Fruit fly (Drosophila melanogaster) whole organism, embryonic: ENCODE data around the gene CG11679.

Experiments used
- Atf6 ChIP-seq: fragments of 200-800 bp; sonication (Bioruptor generic); IDR thresholded peaks from 2 replicates; pipeline ENCODE4 v1.3.6; 2022; ENCODE audit warnings: missing biosample characterization, missing genetic modification characterization
- Awh ChIP-seq: fragments of 200-800 bp; sonication (Bioruptor generic); IDR thresholded peaks from 2 replicates; pipeline ENCODE4, ENCODE4 v1.3.6; 2022; ENCODE audit warnings: missing biosample characterization, missing genetic modification characterization
- BtbVII ChIP-seq: fragments of 200-800 bp; sonication (Bioruptor generic); optimal IDR thresholded peaks from 3 replicates; lab custom pipeline; 2017; ENCODE audit warnings: missing biosample characterization, mild to moderate bottlenecking, missing genetic modification characterization
- CG10209 ChIP-seq: fragments of 200-800 bp; sonication (Bioruptor generic); optimal IDR thresholded peaks from 3 replicates; lab custom pipeline; 2017; ENCODE audit warnings: missing biosample characterization, mild to moderate bottlenecking, missing genetic modification characterization, missing genetic modification reagents
- CG13287 ChIP-seq: fragments of 200-800 bp; sonication (Bioruptor generic); IDR thresholded peaks from 2 replicates; pipeline ENCODE4 v1.3.6; 2022; ENCODE audit warnings: missing biosample characterization, missing genetic modification characterization; ENCODE audit not compliant: partially characterized antibody
- CG14441 ChIP-seq: fragments of 200-800 bp; sonication (Bioruptor generic); IDR thresholded peaks from 2 replicates; pipeline ENCODE4 v1.3.6; 2022; ENCODE audit warnings: missing biosample characterization, missing genetic modification characterization
- CG17385 ChIP-seq: fragments of 200-800 bp; sonication (Bioruptor generic); optimal IDR thresholded peaks from 3 replicates; lab custom pipeline; 2018; ENCODE audit warnings: missing biosample characterization, mild to moderate bottlenecking, missing genetic modification characterization
- CG17568 ChIP-seq: fragments of 200-800 bp; sonication (Bioruptor generic); optimal IDR thresholded peaks from 2 replicates; lab custom pipeline; 2018; ENCODE audit warnings: missing biosample characterization, mild to moderate bottlenecking, missing genetic modification characterization, moderate library complexity
- CG17802 ChIP-seq: fragments of 200-800 bp; sonication (Bioruptor generic); optimal IDR thresholded peaks from 2 replicates; lab custom pipeline; 2018; ENCODE audit warnings: missing biosample characterization, mild to moderate bottlenecking, missing genetic modification characterization, moderate library complexity
- CG18619 ChIP-seq: fragments of 200-800 bp; sonication (Bioruptor generic); optimal IDR thresholded peaks from 3 replicates; lab custom pipeline; 2017; ENCODE audit warnings: missing biosample characterization, mild to moderate bottlenecking, missing genetic modification characterization
- CG31365 ChIP-seq: fragments of 200-800 bp; sonication (Bioruptor generic); optimal IDR thresholded peaks from 2 replicates; lab custom pipeline; 2018; ENCODE audit warnings: missing biosample characterization, mild to moderate bottlenecking, missing genetic modification characterization
- CG4730 ChIP-seq: fragments of 200-800 bp; sonication (Bioruptor generic); IDR thresholded peaks from 2 replicates; pipeline ENCODE4 v1.3.6; 2022; ENCODE audit warnings: missing biosample characterization, missing genetic modification characterization
- CG5180 ChIP-seq: fragments of 200-800 bp; sonication (Bioruptor generic); optimal IDR thresholded peaks from 3 replicates; lab custom pipeline; 2017; ENCODE audit warnings: missing biosample characterization, missing genetic modification characterization, mild to moderate bottlenecking, moderate library complexity, missing genetic modification reagents
- CG5245 ChIP-seq: fragments of 200-800 bp; sonication (Bioruptor generic); optimal IDR thresholded peaks from 3 replicates; lab custom pipeline; 2016; ENCODE audit warnings: missing biosample characterization, missing genetic modification characterization
- CG7839 ChIP-seq: fragments of 200-800 bp; sonication (Bioruptor generic); optimal IDR thresholded peaks from 3 replicates; lab custom pipeline; 2018; ENCODE audit warnings: missing biosample characterization, mild to moderate bottlenecking, missing genetic modification characterization, moderate library complexity
- CG8281 ChIP-seq: fragments of 200-800 bp; sonication (Bioruptor generic); optimal IDR thresholded peaks from 2 replicates; lab custom pipeline; 2018; ENCODE audit warnings: missing biosample characterization, mild to moderate bottlenecking, missing genetic modification characterization, moderate library complexity
- CG9932 ChIP-seq: fragments of 200-800 bp; sonication (Bioruptor generic); IDR thresholded peaks from 2 replicates; pipeline ENCODE4 v1.3.6; 2022; ENCODE audit warnings: missing biosample characterization, missing genetic modification characterization
- CTCF ChIP-seq: fragments of 200-800 bp; sonication (Bioruptor generic); optimal IDR thresholded peaks from 2 replicates; lab custom pipeline; 2017; ENCODE audit warnings: missing biosample characterization, mild to moderate bottlenecking, missing genetic modification characterization, moderate library complexity
- Camta ChIP-seq: fragments of 200-800 bp; sonication (Bioruptor generic); optimal IDR thresholded peaks from 2 replicates; lab custom pipeline; 2016; ENCODE audit warnings: missing biosample characterization, missing genetic modification characterization
- Doc3 ChIP-seq: fragments of 200-800 bp; sonication (Bioruptor generic); IDR thresholded peaks from 3 replicates; pipeline ENCODE4 v1.3.6; 2022; ENCODE audit warnings: missing biosample characterization, missing genetic modification characterization; ENCODE audit not compliant: partially characterized antibody
- HLHmδ ChIP-seq: fragments of 200-800 bp; sonication (Bioruptor generic); optimal IDR thresholded peaks from 2 replicates; lab custom pipeline; 2018; ENCODE audit warnings: missing biosample characterization, mild to moderate bottlenecking, missing genetic modification characterization, moderate library complexity
- Hand ChIP-seq: fragments of 200-800 bp; sonication (Bioruptor generic); optimal IDR thresholded peaks from 2 replicates; lab custom pipeline; 2017; ENCODE audit warnings: mild to moderate bottlenecking, missing biosample characterization, missing genetic modification reagents, missing genetic modification characterization
- Hey ChIP-seq: fragments of 200-800 bp; sonication (Bioruptor generic); optimal IDR thresholded peaks from 3 replicates; lab custom pipeline; 2018; ENCODE audit warnings: missing biosample characterization, mild to moderate bottlenecking, missing genetic modification characterization
- Hmx ChIP-seq: fragments of 200-800 bp; sonication (Bioruptor generic); optimal IDR thresholded peaks from 2 replicates; lab custom pipeline; 2016; ENCODE audit warnings: missing biosample characterization, missing genetic modification characterization
- Hsf ChIP-seq: fragments of 200-800 bp; sonication (Bioruptor generic); optimal IDR thresholded peaks from 3 replicates; lab custom pipeline; 2016; ENCODE audit warnings: missing biosample characterization, missing genetic modification characterization
- Mes4 ChIP-seq: fragments of 200-800 bp; sonication (Bioruptor generic); optimal IDR thresholded peaks from 2 replicates; lab custom pipeline; 2016; ENCODE audit warnings: missing biosample characterization, missing genetic modification characterization
- Vsx1 ChIP-seq: fragments of 200-800 bp; sonication (Bioruptor generic); optimal IDR thresholded peaks from 2 replicates; lab custom pipeline; 2017; ENCODE audit warnings: missing biosample characterization, mild to moderate bottlenecking, missing genetic modification characterization, missing genetic modification reagents
- bigmax ChIP-seq: fragments of 200-800 bp; sonication (Bioruptor generic); optimal IDR thresholded peaks from 2 replicates; lab custom pipeline; 2018; ENCODE audit warnings: missing biosample characterization, mild to moderate bottlenecking, missing genetic modification characterization
- croc ChIP-seq: fragments of 200-800 bp; sonication (Bioruptor generic); conservative IDR thresholded peaks from 3 replicates; pipeline ENCODE4 v1.3.6; 2022; ENCODE audit warnings: missing biosample characterization, missing genetic modification characterization
- danr ChIP-seq: fragments of 200-800 bp; sonication (Bioruptor generic); IDR thresholded peaks from 2 replicates; pipeline ENCODE4 v1.3.6; 2022; ENCODE audit warnings: missing biosample characterization, missing genetic modification characterization
- dm ChIP-seq: fragments of 200-800 bp; sonication (Bioruptor generic); optimal IDR thresholded peaks from 3 replicates; lab custom pipeline; 2016; ENCODE audit warnings: missing biosample characterization, missing genetic modification characterization
- dmrt11E ChIP-seq: fragments of 200-800 bp; sonication (Bioruptor generic); optimal IDR thresholded peaks from 3 replicates; lab custom pipeline; 2018; ENCODE audit warnings: missing biosample characterization, mild to moderate bottlenecking, missing genetic modification characterization, moderate library complexity
- dpn ChIP-seq, 2 experiments: fragments of 200-800 bp; sonication (Bioruptor generic); optimal IDR thresholded peaks; 3 replicates each; lab custom pipeline; 2016; ENCODE audit warnings: missing biosample characterization in 2 of 2, missing genetic modification characterization in 2 of 2
- dysf ChIP-seq: fragments of 200-800 bp; sonication (Bioruptor generic); IDR thresholded peaks from 3 replicates; pipeline ENCODE4 v1.3.6; 2022; ENCODE audit warnings: missing biosample characterization, missing genetic modification characterization
- emc ChIP-seq: fragments of 200-800 bp; sonication (Bioruptor generic); optimal IDR thresholded peaks from 2 replicates; lab custom pipeline; 2016; ENCODE audit warnings: missing biosample characterization, missing genetic modification characterization
- en ChIP-seq: fragments of 200-800 bp; sonication (Bioruptor generic); optimal IDR thresholded peaks from 2 replicates; lab custom pipeline; 2016; ENCODE audit warnings: missing biosample characterization, missing genetic modification characterization
- esg ChIP-seq: fragments of 200-800 bp; sonication (Bioruptor generic); conservative IDR thresholded peaks from 2 replicates; pipeline ENCODE4 v1.3.6; 2022; ENCODE audit warnings: missing biosample characterization, missing genetic modification characterization
- fd3F ChIP-seq: fragments of 200-800 bp; sonication (Bioruptor generic); optimal IDR thresholded peaks from 2 replicates; lab custom pipeline; 2018; ENCODE audit warnings: missing biosample characterization, mild to moderate bottlenecking, missing genetic modification characterization, moderate library complexity
- fru ChIP-seq: fragments of >200 bp; optimal IDR thresholded peaks from 2 replicates; lab custom pipeline; 2017
- grn ChIP-seq: fragments of 200-800 bp; sonication (Bioruptor generic); optimal IDR thresholded peaks from 3 replicates; lab custom pipeline; 2017; ENCODE audit warnings: missing biosample characterization, missing genetic modification characterization
- h ChIP-seq: fragments of >200 bp; optimal IDR thresholded peaks from 2 replicates; lab custom pipeline; 2017
- oc ChIP-seq: fragments of 200-800 bp; sonication (Bioruptor generic); optimal IDR thresholded peaks from 2 replicates; lab custom pipeline; 2018; ENCODE audit warnings: missing biosample characterization, mild to moderate bottlenecking, missing genetic modification characterization, moderate library complexity
- otp ChIP-seq: fragments of 200-800 bp; sonication (Bioruptor generic); IDR thresholded peaks from 3 replicates; pipeline ENCODE4, ENCODE4 v1.3.6; 2022; ENCODE audit warnings: missing biosample characterization, missing genetic modification characterization
- row ChIP-seq: fragments of 200-800 bp; sonication (Bioruptor generic); IDR thresholded peaks from 3 replicates; pipeline ENCODE4 v1.3.6; 2022; ENCODE audit warnings: missing biosample characterization, missing genetic modification characterization
- run ChIP-seq: fragments of 200-800 bp; sonication (Bioruptor generic); optimal IDR thresholded peaks from 3 replicates; lab custom pipeline; 2018; ENCODE audit warnings: missing biosample characterization, mild to moderate bottlenecking, missing genetic modification characterization
- sob ChIP-seq: fragments of 200-800 bp; sonication (Bioruptor generic); IDR thresholded peaks from 2 replicates; pipeline ENCODE4 v1.3.6; 2022; ENCODE audit warnings: missing biosample characterization, missing genetic modification characterization
- ssp ChIP-seq: fragments of 200-800 bp; sonication (Bioruptor generic); IDR thresholded peaks from 2 replicates; pipeline ENCODE4 v1.3.6; 2022; ENCODE audit warnings: missing biosample characterization, missing genetic modification characterization
- wek ChIP-seq: fragments of 200-800 bp; sonication (Bioruptor generic); optimal IDR thresholded peaks from 3 replicates; lab custom pipeline; 2018; ENCODE audit warnings: missing biosample characterization, mild to moderate bottlenecking, missing genetic modification characterization, moderate library complexity
- zf30C ChIP-seq: fragments of 200-800 bp; sonication (Bioruptor generic); optimal IDR thresholded peaks from 3 replicates; lab custom pipeline; 2018; ENCODE audit warnings: missing biosample characterization, mild to moderate bottlenecking, missing genetic modification characterization

Gene CG11679

DNA sequence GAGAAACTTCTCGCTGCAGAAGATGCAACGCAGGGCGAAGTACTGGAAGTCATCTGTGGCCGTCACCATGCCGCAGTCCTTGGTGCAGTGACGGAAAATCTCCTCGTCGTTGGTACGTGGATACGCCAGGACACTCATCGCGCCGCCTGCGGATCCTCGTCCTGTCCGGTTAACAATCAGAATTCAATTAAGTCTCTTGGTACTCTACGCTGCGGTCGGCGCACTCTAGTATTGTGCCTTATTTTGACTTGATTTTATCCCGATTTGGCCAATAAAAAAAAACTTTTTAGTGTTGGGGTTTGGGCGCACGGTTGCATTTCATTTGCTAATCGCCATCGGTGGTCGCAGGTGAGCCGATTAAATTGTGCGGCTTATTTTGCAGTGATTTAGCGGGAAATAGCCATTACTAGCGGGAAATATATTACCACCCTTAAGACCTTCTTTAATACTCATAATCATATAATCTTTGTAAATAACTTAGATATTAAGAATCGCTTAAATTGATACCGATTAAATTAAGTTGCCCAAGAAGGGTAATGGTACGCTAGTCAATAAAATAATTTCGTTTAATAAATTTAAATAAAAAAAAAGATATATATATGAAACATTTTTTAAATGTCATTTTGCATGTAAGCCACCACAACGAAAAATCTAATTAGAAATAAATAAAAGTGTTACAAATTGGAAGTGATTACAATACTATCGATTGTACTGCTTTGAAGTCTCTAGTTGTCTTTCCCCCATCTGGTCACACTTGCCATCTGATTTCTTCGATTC is 7.3 kb upstream of the CG11679 start, which contains the start of the genes CG8944 and CCT6 (continued):
- TF ChIP-seq HLHmδ (no peak), esg (no peak), Hey (no peak), Awh (no peak), Doc3 (0 out of 3 replicates have a peak, but pooled peaks have one; percentile 31), CG7839 (tag; lab: Kevin White, UChicago) (no peak), ssp (GFP tag; lab: Robert Waterston, UW) (peak; percentile 28; the same call in 1 of the 2 replicates), otp (no peak), dysf (no peak), CG5245 (GFP tag; lab: Kevin White, UChicago) (no peak), CG31365 (tag; lab: Kevin White, UChicago) (no peak), CG13287 (GFP tag; lab: Robert Waterston, UW) (0 out of 2 replicates have a peak, but pooled peaks have one; percentile 28), sob (GFP tag; lab: Robert Waterston, UW) (no peak), CG17802 (tag; lab: Kevin White, UChicago) (no peak), grn (no peak), Camta (GFP tag; lab: Kevin White, UChicago) (no peak), dmrt11E (tag; lab: Kevin White, UChicago) (no peak), CG10209 (no peak), bigmax (GFP tag; lab: Kevin White, UChicago) (no peak)

- peak; percentile 24; the same call in 2 of the 3 replicates for TF ChIP-seq row (GFP tag; lab: Robert Waterston, UW)
- TF ChIP-seq BtbVII (GFP tag; lab: Kevin White, UChicago): peak; percentile 3
- no peak for TF ChIP-seq CTCF (GFP tag; lab: Kevin White, UChicago)
- TF ChIP-seq CG18619: no peak
- no peak for TF ChIP-seq run (tag; lab: Kevin White, UChicago)
- TF ChIP-seq CG9932 (GFP tag; lab: Robert Waterston, UW): 0 out of 2 replicates have a peak, but pooled peaks have one; percentile 28
- TF ChIP-seq Hsf (GFP tag; lab: Kevin White, UChicago): no peak
These were observed 2.1 kb upstream of the CG11679 start for dm6 chrX:15740881-15741280.

DNA sequence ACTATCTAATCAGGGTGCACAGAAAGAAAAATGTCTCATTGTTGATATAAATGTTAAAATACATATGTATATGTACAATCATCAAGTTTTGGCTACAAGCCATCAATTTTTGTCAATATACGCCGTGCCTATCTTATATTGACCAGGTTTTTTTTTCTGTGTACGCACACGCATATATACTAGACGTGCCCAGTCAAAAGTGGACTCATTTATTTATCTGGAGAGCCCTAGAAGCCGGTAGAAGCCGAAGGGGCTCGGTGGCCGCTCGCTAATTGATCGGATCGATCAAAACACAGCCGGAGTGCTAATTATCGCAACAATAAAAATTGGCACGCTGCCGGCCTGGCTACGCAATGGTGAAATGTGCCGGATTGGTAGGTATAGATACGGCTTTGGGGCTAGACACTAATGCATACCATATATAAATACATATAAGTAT is 1.6 kb upstream of the CG11679 start:
- peak; percentile 17 for TF ChIP-seq emc (GFP tag; lab: Kevin White, UChicago)
- TF ChIP-seq Hmx (GFP tag; lab: Kevin White, UChicago): no peak
- peak; percentile 67 for TF ChIP-seq Hsf (GFP tag; lab: Kevin White, UChicago)
- no peak; the same call in 2 of the 3 replicates for TF ChIP-seq croc (GFP tag; lab: Robert Waterston, UW)
- TF ChIP-seq en: no peak
- TF ChIP-seq CG8281: peak; percentile 44
- peak; percentile 60 for TF ChIP-seq fd3F (GFP tag; lab: Kevin White, UChicago)
- peak; percentile 89 for TF ChIP-seq Atf6 (GFP tag; lab: Robert Waterston, UW)
- TF ChIP-seq Hand (GFP tag; lab: Kevin White, UChicago): peak; percentile 76
- peak; percentile 90 for TF ChIP-seq zf30C (GFP tag; lab: Kevin White, UChicago)
- TF ChIP-seq dm (GFP tag; lab: Kevin White, UChicago): no peak
- TF ChIP-seq dpn (GFP tag; optimal IDR thresholded peaks at IDR 0.05; lab: Kevin White, UChicago): peak; percentile 54 to 65
- TF ChIP-seq CG14441 (GFP tag; lab: Robert Waterston, UW): peak; percentile 84
- peak; percentile 68 for TF ChIP-seq CG17385 (GFP tag; lab: Kevin White, UChicago)
- no peak for TF ChIP-seq wek (GFP tag; lab: Kevin White, UChicago)
- no peak for TF ChIP-seq h (lab: Kevin White, UChicago)
- peak; percentile 53; the same call in 1 of the 2 replicates for TF ChIP-seq CG4730 (GFP tag; lab: Robert Waterston, UW)
- TF ChIP-seq CG5180 (GFP tag; lab: Kevin White, UChicago): no peak
- TF ChIP-seq Vsx1 (GFP tag; lab: Kevin White, UChicago): peak; percentile 70
- no peak for TF ChIP-seq CG17568 (GFP tag; lab: Kevin White, UChicago)
- TF ChIP-seq oc (tag; lab: Kevin White, UChicago): no peak
- TF ChIP-seq fru (lab: Kevin White, UChicago): no peak
- no peak for TF ChIP-seq Mes4
- no peak for TF ChIP-seq danr
